Worm (Caenorhabditis elegans) whole organism, young adult: ENCODE data around the gene cpg-1.

Source experiments
- B0019.2 ChIP-seq: fragments of 200-800 bp; sonication (Bioruptor generic); conservative IDR thresholded peaks from 2 replicates; pipeline ENCODE4 v1.3.6; 2022; ENCODE audit warnings: missing genetic modification reagents, missing genetic modification characterization, missing compliant biosample characterization
- B0035.1 ChIP-seq: sonication (generic microtip); optimal IDR thresholded peaks from 2 replicates; lab custom pipeline; 2016; ENCODE audit warnings: missing genetic modification characterization, mild to moderate bottlenecking, missing compliant biosample characterization, missing genotype, missing genetic modification reagents
- B0261.1 ChIP-seq: sonication (generic microtip); optimal IDR thresholded peaks from 2 replicates; lab custom pipeline; 2016; ENCODE audit warnings: mild to moderate bottlenecking, missing genetic modification characterization, moderate library complexity, missing compliant biosample characterization
- B0336.3 ChIP-seq: fragments of 200-800 bp; sonication (Bioruptor generic); IDR thresholded peaks from 2 replicates; pipeline ENCODE4 v1.3.6; 2022; ENCODE audit warnings: missing genetic modification characterization, missing compliant biosample characterization
- C17E4.6 ChIP-seq: fragments of 200-800 bp; sonication (Bioruptor generic); IDR thresholded peaks from 2 replicates; pipeline ENCODE4 v1.3.6; 2022; ENCODE audit warnings: missing genetic modification reagents, missing genetic modification characterization, missing compliant biosample characterization
- D2030.7 ChIP-seq: fragments of 200-800 bp; sonication (Bioruptor generic); IDR thresholded peaks from 2 replicates; pipeline ENCODE4 v1.3.6; 2022; ENCODE audit warnings: missing genetic modification reagents, missing genetic modification characterization, missing compliant biosample characterization
- F22D6.2 ChIP-seq: sonication (generic microtip); optimal IDR thresholded peaks from 2 replicates; lab custom pipeline; 2016; ENCODE audit warnings: mild to moderate bottlenecking, missing genetic modification characterization, missing compliant biosample characterization
- F23B12.7 ChIP-seq: sonication (generic microtip); optimal IDR thresholded peaks from 2 replicates; lab custom pipeline; 2017; ENCODE audit warnings: missing genetic modification characterization, mild to moderate bottlenecking, missing compliant biosample characterization, antibody characterized with exemption, moderate library complexity; ENCODE audit not compliant: insufficient read depth
- F33H1.4 ChIP-seq: fragments of 200-800 bp; sonication (Bioruptor generic); IDR thresholded peaks from 2 replicates; pipeline ENCODE4 v1.3.6; 2022; ENCODE audit warnings: missing genetic modification reagents, missing genetic modification characterization, missing compliant biosample characterization
- F49E8.2 ChIP-seq: sonication (generic microtip); optimal IDR thresholded peaks from 3 replicates; lab custom pipeline; 2017; ENCODE audit warnings: missing genetic modification characterization, mild to moderate bottlenecking, missing compliant biosample characterization, antibody characterized with exemption, moderate library complexity; ENCODE audit not compliant: insufficient read depth
- Y53F4B.3 ChIP-seq: fragments of 200-800 bp; sonication (Bioruptor generic); IDR thresholded peaks from 2 replicates; pipeline ENCODE4 v1.3.6; 2022; ENCODE audit warnings: missing genetic modification reagents, missing genetic modification characterization, missing compliant biosample characterization
- Y67H2A.10 ChIP-seq: fragments of 200-800 bp; sonication (Bioruptor generic); conservative IDR thresholded peaks from 2 replicates; pipeline ENCODE4 v1.3.6; 2022; ENCODE audit warnings: missing genetic modification reagents, missing genetic modification characterization, missing compliant biosample characterization
- Y95B8A.8 ChIP-seq: fragments of 200-800 bp; sonication (Bioruptor generic); IDR thresholded peaks from 2 replicates; pipeline ENCODE4 v1.3.6; 2022; ENCODE audit warnings: missing genetic modification reagents, missing genetic modification characterization, missing compliant biosample characterization
- akir-1 ChIP-seq: fragments of 200-800 bp; sonication (Bioruptor generic); optimal IDR thresholded peaks from 2 replicates; lab custom pipeline; 2018; ENCODE audit warnings: mild to moderate bottlenecking, missing genetic modification characterization, moderate library complexity, missing compliant biosample characterization
- athp-1 ChIP-seq: sonication (generic microtip); optimal IDR thresholded peaks from 2 replicates; lab custom pipeline; 2017; ENCODE audit warnings: mild to moderate bottlenecking, missing genetic modification characterization, missing compliant biosample characterization
- attf-5 ChIP-seq: fragments of 200-800 bp; sonication (Bioruptor generic); optimal IDR thresholded peaks from 2 replicates; lab custom pipeline; 2018; ENCODE audit warnings: mild to moderate bottlenecking, missing genetic modification characterization, missing compliant biosample characterization
- cebp-1 ChIP-seq, 2 experiments: fragments of 200-800 bp in 1 of 2; sonication (Bioruptor generic) in 1 of 2; sonication (generic microtip) in 1 of 2; IDR thresholded peaks in 1 of 2; optimal IDR thresholded peaks in 1 of 2; 2 replicates each; pipeline versions ENCODE4 v1.3.6 to Lab custom; 2017 to 2022; ENCODE audit warnings: missing compliant biosample characterization in 2 of 2, missing genetic modification characterization in 2 of 2, mild to moderate bottlenecking in 1 of 2, missing genetic modification reagents in 1 of 2, moderate library complexity in 1 of 2
- cebp-2 ChIP-seq: fragments of 200-800 bp; sonication (Bioruptor generic); IDR thresholded peaks from 2 replicates; pipeline ENCODE4 v1.3.6; 2022; ENCODE audit warnings: missing genetic modification characterization, missing compliant biosample characterization
- ceh-27 ChIP-seq: fragments of 200-800 bp; sonication (Bioruptor generic); optimal IDR thresholded peaks from 2 replicates; lab custom pipeline; 2018; ENCODE audit warnings: mild to moderate bottlenecking, missing genetic modification characterization, moderate library complexity, missing compliant biosample characterization
- efl-1 ChIP-seq: fragments of 150-350 bp; optimal IDR thresholded peaks from 2 replicates; lab custom pipeline; 2014; ENCODE audit warnings: missing biosample characterization, missing genetic modification reagents, missing genetic modification characterization
- egrh-3 ChIP-seq: fragments of 200-800 bp; sonication (Bioruptor generic); IDR thresholded peaks from 2 replicates; pipeline ENCODE4 v1.3.6; 2022; ENCODE audit warnings: missing genetic modification reagents, missing genetic modification characterization, missing compliant biosample characterization
- hlh-12 ChIP-seq: sonication (generic microtip); optimal IDR thresholded peaks from 2 replicates; lab custom pipeline; 2016; ENCODE audit warnings: missing genetic modification characterization, missing compliant biosample characterization
- hmg-1.2 ChIP-seq: fragments of 200-800 bp; sonication (Bioruptor generic); IDR thresholded peaks from 2 replicates; pipeline ENCODE4 v1.3.6; 2022; ENCODE audit warnings: missing genetic modification reagents, missing genetic modification characterization, missing compliant biosample characterization
- hrde-1 ChIP-seq: sonication (generic microtip); optimal IDR thresholded peaks from 2 replicates; lab custom pipeline; 2016; ENCODE audit warnings: missing genetic modification characterization, mild to moderate bottlenecking, missing compliant biosample characterization, moderate library complexity, missing genotype, missing genetic modification reagents, borderline replicate concordance
- lag-1 ChIP-seq: fragments of 200-800 bp; sonication (Bioruptor generic); IDR thresholded peaks from 2 replicates; pipeline ENCODE4 v1.3.6; 2022; ENCODE audit warnings: missing genetic modification reagents, missing genetic modification characterization, missing compliant biosample characterization
- lin-26 ChIP-seq: fragments of 200-800 bp; sonication (Bioruptor generic); IDR thresholded peaks from 2 replicates; pipeline ENCODE4 v1.3.6; 2022; ENCODE audit warnings: missing genetic modification reagents, missing genetic modification characterization, missing compliant biosample characterization
- lin-40 ChIP-seq: sonication (generic microtip); optimal IDR thresholded peaks from 2 replicates; lab custom pipeline; 2016; ENCODE audit warnings: missing genetic modification characterization, mild to moderate bottlenecking, missing compliant biosample characterization, missing genotype, missing genetic modification reagents
- lin-54 ChIP-seq: fragments of 200-800 bp; sonication (Bioruptor generic); optimal IDR thresholded peaks from 2 replicates; lab custom pipeline; 2018; ENCODE audit warnings: mild to moderate bottlenecking, missing genetic modification characterization, missing compliant biosample characterization
- lsl-1 ChIP-seq: fragments of 200-800 bp; sonication (Bioruptor generic); optimal IDR thresholded peaks from 2 replicates; lab custom pipeline; 2018; ENCODE audit warnings: mild to moderate bottlenecking, missing genetic modification characterization, moderate library complexity, missing compliant biosample characterization
- madf-6 ChIP-seq: fragments of 200-800 bp; sonication (Bioruptor generic); IDR thresholded peaks from 2 replicates; pipeline ENCODE4 v1.3.6; 2022; ENCODE audit warnings: missing genetic modification reagents, missing genetic modification characterization, missing compliant biosample characterization
- madf-8 ChIP-seq: fragments of 200-800 bp; sonication (Bioruptor generic); conservative IDR thresholded peaks from 2 replicates; pipeline ENCODE4 v1.3.6; 2022; ENCODE audit warnings: missing genetic modification reagents, missing genetic modification characterization, missing compliant biosample characterization
- mcd-1 ChIP-seq: fragments of 200-800 bp; sonication (Bioruptor generic); IDR thresholded peaks from 2 replicates; pipeline ENCODE4 v1.3.6; 2022; ENCODE audit warnings: missing genetic modification reagents, missing genetic modification characterization, missing compliant biosample characterization
- mel-28 ChIP-seq: sonication (generic microtip); optimal IDR thresholded peaks from 2 replicates; lab custom pipeline; 2016; ENCODE audit warnings: borderline replicate concordance, mild to moderate bottlenecking, missing genetic modification characterization, missing compliant biosample characterization
- mes-4 ChIP-seq: sonication (generic microtip); optimal IDR thresholded peaks from 2 replicates; lab custom pipeline; 2016; ENCODE audit warnings: missing genotype, missing genetic modification characterization, missing compliant biosample characterization
- nfyb-1 ChIP-seq: fragments of 200-800 bp; sonication (Bioruptor generic); IDR thresholded peaks from 2 replicates; pipeline ENCODE4 v1.3.6; 2022; ENCODE audit warnings: missing genetic modification reagents, missing genetic modification characterization, missing compliant biosample characterization
- nhr-27 ChIP-seq: fragments of 200-800 bp; sonication (Bioruptor generic); optimal IDR thresholded peaks from 2 replicates; lab custom pipeline; 2018; ENCODE audit warnings: mild to moderate bottlenecking, missing genetic modification characterization, moderate library complexity, missing compliant biosample characterization
- pbrm-1 ChIP-seq: fragments of 200-800 bp; sonication (Bioruptor generic); IDR thresholded peaks from 2 replicates; pipeline ENCODE4 v1.3.6; 2022; ENCODE audit warnings: missing genetic modification reagents, missing genetic modification characterization, missing compliant biosample characterization
- rcor-1 ChIP-seq: fragments of 200-800 bp; sonication (Bioruptor generic); IDR thresholded peaks from 2 replicates; pipeline ENCODE4 v1.3.6; 2022; ENCODE audit warnings: missing genetic modification reagents, missing genetic modification characterization, missing compliant biosample characterization
- rec-8 ChIP-seq, 2 experiments: sonication (generic microtip); optimal IDR thresholded peaks; 2 replicates each; lab custom pipeline; 2016; ENCODE audit warnings: mild to moderate bottlenecking in 2 of 2, missing genetic modification characterization in 2 of 2, missing genetic modification reagents in 2 of 2, missing genotype in 2 of 2, missing biosample characterization in 1 of 2, missing compliant biosample characterization in 1 of 2, moderate library complexity in 1 of 2
- rpc-1 ChIP-seq, 2 experiments: fragments of 150-350 bp in 1 of 2; sonication (generic microtip) in 1 of 2; optimal IDR thresholded peaks; 2 replicates each; lab custom pipeline; 2014 to 2018; ENCODE audit warnings: missing biosample characterization in 1 of 2, missing genetic modification characterization in 1 of 2, missing genetic modification reagents in 1 of 2, missing genotype in 1 of 2
- sdz-38 ChIP-seq: sonication (generic microtip); optimal IDR thresholded peaks from 2 replicates; lab custom pipeline; 2016; ENCODE audit warnings: missing genotype, missing genetic modification characterization, missing compliant biosample characterization
- snpc-1.3 ChIP-seq: sonication (generic microtip); optimal IDR thresholded peaks from 2 replicates; lab custom pipeline; 2017; ENCODE audit warnings: missing genetic modification characterization, mild to moderate bottlenecking, missing compliant biosample characterization, antibody characterized with exemption, moderate library complexity, missing genotype, missing genetic modification reagents; ENCODE audit not compliant: insufficient read depth
- tbp1 ChIP-seq: fragments of 200-800 bp; sonication (Bioruptor generic); optimal IDR thresholded peaks from 2 replicates; lab custom pipeline; 2018; ENCODE audit warnings: mild to moderate bottlenecking, missing genetic modification characterization, missing compliant biosample characterization
- zim-3 ChIP-seq: sonication (generic microtip); optimal IDR thresholded peaks from 2 replicates; lab custom pipeline; 2017; ENCODE audit warnings: mild to moderate bottlenecking, missing genetic modification characterization, moderate library complexity, missing compliant biosample characterization
- ztf-28 ChIP-seq: fragments of 200-800 bp; sonication (Bioruptor generic); IDR thresholded peaks from 2 replicates; pipeline ENCODE4 v1.3.6; 2022; ENCODE audit warnings: missing genetic modification reagents, missing genetic modification characterization, missing compliant biosample characterization
- ztf-3 ChIP-seq: fragments of 200-800 bp; sonication (Bioruptor generic); optimal IDR thresholded peaks from 2 replicates; lab custom pipeline; 2018; ENCODE audit warnings: mild to moderate bottlenecking, missing genetic modification characterization, missing compliant biosample characterization

cpg-1 gene

DNA sequence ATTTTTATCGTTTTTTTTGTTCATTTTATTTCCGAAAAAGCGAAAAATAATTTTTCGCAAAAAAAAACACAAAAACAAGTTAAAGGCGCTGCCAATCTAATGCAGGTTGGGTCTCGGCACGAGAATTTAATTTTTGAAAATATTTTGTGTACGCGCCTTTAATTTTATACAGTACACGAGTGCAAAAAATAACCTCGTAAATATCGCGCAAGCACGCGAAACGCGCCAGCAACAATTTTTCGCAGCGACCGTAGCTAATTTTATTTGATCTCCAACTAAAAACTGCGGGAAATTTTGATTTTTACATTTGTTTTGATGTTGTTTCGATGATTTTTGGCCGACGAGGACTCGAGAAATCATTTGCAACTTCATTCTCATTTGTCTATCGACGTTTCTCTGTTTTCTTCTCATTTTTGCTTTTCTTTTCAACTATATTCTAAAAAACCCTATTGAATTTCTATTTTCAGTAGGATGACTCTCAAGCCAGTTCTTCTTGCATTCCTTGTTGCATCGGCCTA is at the start of gene cpg-1:
Gene cpg-1 (plus strand): TSS at position 468 of the 518 bp plus-strand sequence.
- TF ChIP-seq snpc-1.3 (tag; lab: Kevin White, UChicago) (peak; percentile 97), Y67H2A.10 (GFP tag; lab: Robert Waterston, UW) (peak; percentile 81), cebp-2 (no peak), lin-54 (GFP tag; lab: Kevin White, UChicago) (peak; percentile 97), zim-3 (no peak), ztf-3 (no peak), mel-28 (tag; lab: Kevin White, UChicago) (no peak), B0261.1 (tag; lab: Kevin White, UChicago) (peak; percentile 21), F49E8.2 (tag; lab: Kevin White, UChicago) (peak; percentile 98), Y95B8A.8 (GFP tag; lab: Robert Waterston, UW) (peak; percentile 98), rcor-1 (GFP tag; lab: Robert Waterston, UW) (peak; percentile 98), F22D6.2 (no peak), rpc-1 (optimal IDR thresholded peaks at IDR 0.05; lab: Kevin White, UChicago) (no peak), rpc-1 (tag; optimal IDR thresholded peaks at IDR 0.05; lab: Kevin White, UChicago) (peak; percentile 21), nfyb-1 (peak; percentile 75), sdz-38 (tag; lab: Kevin White, UChicago) (no peak), pbrm-1 (GFP tag; lab: Robert Waterston, UW) (peak; percentile 91), mcd-1 (GFP tag; lab: Robert Waterston, UW) (peak; percentile 85), athp-1 (tag; lab: Kevin White, UChicago) (peak; percentile 97), ztf-28 (GFP tag; lab: Robert Waterston, UW) (peak; percentile 98), nhr-27 (tag; lab: Kevin White, UChicago) (no peak), B0035.1 (tag; lab: Kevin White, UChicago) (no peak), tbp1 (GFP tag; lab: Kevin White, UChicago) (peak; percentile 78), rec-8 (tag; optimal IDR thresholded peaks at IDR 0.05; lab: Kevin White, UChicago) (peak in 1 of 2 experiments; percentile 88), Y53F4B.3 (peak; percentile 80), hmg-1.2 (GFP tag; lab: Robert Waterston, UW) (peak; percentile 75), madf-6 (GFP tag; lab: Robert Waterston, UW) (peak; percentile 100), F23B12.7 (tag; lab: Kevin White, UChicago) (peak; percentile 79), attf-5 (GFP tag; lab: Kevin White, UChicago) (peak; percentile 14), hrde-1 (tag; lab: Kevin White, UChicago) (peak; percentile 94), akir-1 (no peak), hlh-12 (tag; lab: Kevin White, UChicago) (no peak), efl-1 (GFP tag; lab: Kevin White, UChicago) (peak; percentile 99), C17E4.6 (GFP tag; lab: Robert Waterston, UW) (peak; percentile 98), B0019.2 (peak; percentile 98), lin-40 (tag; lab: Kevin White, UChicago) (no peak), F33H1.4 (GFP tag; lab: Robert Waterston, UW) (peak; percentile 99), lin-26 (GFP tag; lab: Robert Waterston, UW) (peak; percentile 75), lag-1 (GFP tag; lab: Robert Waterston, UW) (no peak), ceh-27 (GFP tag; lab: Kevin White, UChicago) (no peak), B0336.3 (peak; percentile 53), cebp-1 (GFP tag; IDR thresholded peaks at IDR 0.05; lab: Robert Waterston, UW) (no peak), cebp-1 (tag; optimal IDR thresholded peaks at IDR 0.05; lab: Kevin White, UChicago) (no peak), madf-8 (GFP tag; lab: Robert Waterston, UW) (peak; percentile 99), D2030.7 (GFP tag; lab: Robert Waterston, UW) (peak; percentile 100), mes-4 (peak; percentile 29), egrh-3 (no peak), lsl-1 (GFP tag; lab: Kevin White, UChicago) (peak; percentile 100)
